Fruit fly (Drosophila melanogaster) whole organism, embryonic: ENCODE data around the gene nudE.
A peak's percentile ranks its signal among the peaks of the same experiment; 100 is the strongest.

Source experiments
- CG1024 ChIP-seq: fragments of 200-800 bp; sonication (Bioruptor generic); IDR thresholded peaks from 2 replicates; pipeline ENCODE4 v1.3.6; 2022; ENCODE audit warnings: missing biosample characterization, missing genetic modification characterization
- CG10565 ChIP-seq: fragments of 200-800 bp; sonication (Bioruptor generic); optimal IDR thresholded peaks from 3 replicates; lab custom pipeline; 2016; ENCODE audit warnings: missing biosample characterization, mild to moderate bottlenecking, missing genetic modification characterization
- CG17912 ChIP-seq: fragments of 200-800 bp; sonication (Bioruptor generic); optimal IDR thresholded peaks from 2 replicates; lab custom pipeline; 2018; ENCODE audit warnings: missing biosample characterization, mild to moderate bottlenecking, missing genetic modification characterization
- CG18011 ChIP-seq: fragments of 200-800 bp; sonication (Bioruptor generic); optimal IDR thresholded peaks from 2 replicates; lab custom pipeline; 2017; ENCODE audit warnings: missing biosample characterization, missing genetic modification characterization, mild to moderate bottlenecking, moderate library complexity, missing genotype
- CG18262 ChIP-seq: fragments of 200-800 bp; optimal IDR thresholded peaks from 3 replicates; lab custom pipeline; 2019; ENCODE audit warnings: missing biosample characterization, mild to moderate bottlenecking, missing genetic modification characterization, moderate library complexity
- CG31224 ChIP-seq: fragments of 200-800 bp; sonication (Bioruptor generic); IDR thresholded peaks from 2 replicates; pipeline ENCODE4 v1.3.6; 2022; ENCODE audit warnings: missing biosample characterization, missing genetic modification characterization
- CG32772 ChIP-seq: fragments of 200-800 bp; sonication (Bioruptor generic); IDR thresholded peaks from 2 replicates; pipeline ENCODE4 v1.3.6; 2022; ENCODE audit warnings: missing biosample characterization, missing genetic modification characterization
- CG33557 ChIP-seq: fragments of 200-800 bp; sonication (Bioruptor generic); optimal IDR thresholded peaks from 2 replicates; lab custom pipeline; 2019; ENCODE audit warnings: missing biosample characterization, mild to moderate bottlenecking, missing genetic modification characterization, moderate library complexity
- CG34224 ChIP-seq: fragments of 200-800 bp; sonication (Bioruptor generic); IDR thresholded peaks from 3 replicates; pipeline ENCODE4 v1.3.6; 2022; ENCODE audit warnings: missing biosample characterization, missing genetic modification characterization; ENCODE audit not compliant: partially characterized antibody
- CG42726 ChIP-seq: fragments of 200-800 bp; sonication (Bioruptor generic); IDR thresholded peaks from 2 replicates; pipeline ENCODE4 v1.3.6; 2022; ENCODE audit warnings: missing biosample characterization, missing genetic modification characterization; ENCODE audit not compliant: partially characterized antibody
- CG7357 ChIP-seq: fragments of 200-800 bp; sonication (Bioruptor generic); IDR thresholded peaks from 3 replicates; pipeline ENCODE4 v1.3.6; 2022; ENCODE audit warnings: missing biosample characterization, missing genetic modification characterization
- Deaf1 ChIP-seq: fragments of 200-800 bp; optimal IDR thresholded peaks from 3 replicates; lab custom pipeline; 2019; ENCODE audit warnings: missing biosample characterization, mild to moderate bottlenecking, missing genetic modification characterization, moderate library complexity
- Dll ChIP-seq: fragments of 200-800 bp; sonication (Bioruptor generic); IDR thresholded peaks from 4 replicates; pipeline ENCODE4 v1.3.6; 2022; ENCODE audit warnings: missing biosample characterization, missing genetic modification characterization; ENCODE audit not compliant: partially characterized antibody
- Dref ChIP-seq: fragments of 200-800 bp; sonication (Bioruptor generic); IDR thresholded peaks from 2 replicates; pipeline ENCODE4 v1.3.6; 2022; ENCODE audit warnings: missing biosample characterization, missing genetic modification characterization
- Ets65A ChIP-seq: fragments of 200-800 bp; sonication (Bioruptor generic); peaks from one replicate; lab custom pipeline; 2016; ENCODE audit warnings: missing biosample characterization, missing genetic modification characterization
- Fer3 ChIP-seq: fragments of 200-800 bp; sonication (Bioruptor generic); optimal IDR thresholded peaks from 2 replicates; lab custom pipeline; 2018; ENCODE audit warnings: missing biosample characterization, mild to moderate bottlenecking, missing genetic modification characterization, moderate library complexity
- HLH54F ChIP-seq: fragments of 200-800 bp; sonication (Bioruptor generic); optimal IDR thresholded peaks from 3 replicates; lab custom pipeline; 2016; ENCODE audit warnings: missing biosample characterization, missing genetic modification characterization
- HmgD ChIP-seq: fragments of 200-800 bp; sonication (Bioruptor generic); optimal IDR thresholded peaks from 3 replicates; lab custom pipeline; 2016; ENCODE audit warnings: missing biosample characterization, missing genetic modification characterization
- Kr ChIP-seq: fragments of 200-800 bp; sonication (Bioruptor generic); optimal IDR thresholded peaks from 2 replicates; lab custom pipeline; 2017; ENCODE audit warnings: missing biosample characterization, mild to moderate bottlenecking, missing genetic modification characterization
- Med ChIP-seq: fragments of 200-800 bp; sonication (Bioruptor generic); peaks from one replicate; lab custom pipeline; 2016; ENCODE audit warnings: missing biosample characterization, missing genetic modification characterization, mild to moderate bottlenecking, inconsistent platforms, moderate library complexity
- Mes4 ChIP-seq: fragments of 200-800 bp; sonication (Bioruptor generic); optimal IDR thresholded peaks from 2 replicates; lab custom pipeline; 2016; ENCODE audit warnings: missing biosample characterization, missing genetic modification characterization
- NC2β ChIP-seq: fragments of 200-800 bp; sonication (Bioruptor generic); optimal IDR thresholded peaks from 2 replicates; lab custom pipeline; 2016; ENCODE audit warnings: missing biosample characterization, missing genetic modification characterization
- NFAT ChIP-seq: fragments of 200-800 bp; sonication (Bioruptor generic); IDR thresholded peaks from 2 replicates; pipeline ENCODE4 v1.3.6; 2022; ENCODE audit warnings: missing biosample characterization, missing genetic modification characterization
- NfI ChIP-seq: fragments of 200-800 bp; sonication (Bioruptor generic); optimal IDR thresholded peaks from 3 replicates; lab custom pipeline; 2018; ENCODE audit warnings: missing biosample characterization, mild to moderate bottlenecking, missing genetic modification characterization, moderate library complexity
- Six4 ChIP-seq: fragments of 200-800 bp; sonication (Bioruptor generic); optimal IDR thresholded peaks from 2 replicates; lab custom pipeline; 2016; ENCODE audit warnings: missing biosample characterization, missing genetic modification characterization
- ab ChIP-seq: fragments of 200-800 bp; sonication (Bioruptor generic); optimal IDR thresholded peaks from 2 replicates; lab custom pipeline; 2016; ENCODE audit warnings: missing biosample characterization, missing genetic modification characterization
- ara ChIP-seq: fragments of 200-800 bp; sonication (Bioruptor generic); IDR thresholded peaks from 2 replicates; pipeline ENCODE4 v1.3.6; 2022; ENCODE audit warnings: missing biosample characterization, missing genetic modification characterization
- az2 ChIP-seq: fragments of 200-800 bp; sonication (Bioruptor generic); optimal IDR thresholded peaks from 3 replicates; lab custom pipeline; 2016; ENCODE audit warnings: missing biosample characterization, missing genetic modification characterization
- bigmax ChIP-seq: fragments of 200-800 bp; sonication (Bioruptor generic); optimal IDR thresholded peaks from 2 replicates; lab custom pipeline; 2018; ENCODE audit warnings: missing biosample characterization, mild to moderate bottlenecking, missing genetic modification characterization
- chinmo ChIP-seq: fragments of 200-800 bp; sonication (Bioruptor generic); IDR thresholded peaks from 4 replicates; pipeline ENCODE4 v1.3.6; 2022; ENCODE audit warnings: missing biosample characterization, missing genetic modification characterization; ENCODE audit not compliant: partially characterized antibody
- corto ChIP-seq: fragments of 200-800 bp; sonication (Bioruptor generic); optimal IDR thresholded peaks from 2 replicates; lab custom pipeline; 2016; ENCODE audit warnings: missing biosample characterization, mild to moderate bottlenecking, missing genetic modification characterization, moderate library complexity
- eve ChIP-seq, 2 experiments: fragments of >200 bp; optimal IDR thresholded peaks; 2 replicates each; lab custom pipeline; 2017; ENCODE audit warnings: missing biosample characterization in 2 of 2, missing genetic modification characterization in 2 of 2
- ewg ChIP-seq: fragments of 200-800 bp; sonication (Bioruptor generic); optimal IDR thresholded peaks from 3 replicates; lab custom pipeline; 2017; ENCODE audit warnings: mild to moderate bottlenecking, missing biosample characterization, missing genetic modification reagents, missing genetic modification characterization
- fd96Cb ChIP-seq: fragments of 200-800 bp; sonication (Bioruptor generic); optimal IDR thresholded peaks from 2 replicates; lab custom pipeline; 2018; ENCODE audit warnings: missing biosample characterization, mild to moderate bottlenecking, missing genetic modification characterization, moderate library complexity
- hkb ChIP-seq, 2 experiments: fragments of 200-800 bp in 1 of 2; fragments of >200 bp in 1 of 2; sonication (Bioruptor generic) in 1 of 2; IDR thresholded peaks in 1 of 2; optimal IDR thresholded peaks in 1 of 2; 2 replicates each; pipeline versions ENCODE4 v1.3.6 to Lab custom; 2017 to 2022; ENCODE audit warnings: missing biosample characterization in 1 of 2, missing genetic modification characterization in 1 of 2
- ind ChIP-seq: fragments of 200-800 bp; sonication (Bioruptor generic); optimal IDR thresholded peaks from 3 replicates; lab custom pipeline; 2016; ENCODE audit warnings: missing biosample characterization, missing genetic modification characterization
- inv ChIP-seq: fragments of 200-800 bp; sonication (Bioruptor generic); IDR thresholded peaks from 2 replicates; pipeline ENCODE4 v1.3.6; 2022; ENCODE audit warnings: missing biosample characterization, missing genetic modification characterization; ENCODE audit not compliant: partially characterized antibody
- lola ChIP-seq, 3 experiments: fragments of >200 bp in 2 of 3; fragments of 200-800 bp in 1 of 3; sonication (Bioruptor generic) in 1 of 3; optimal IDR thresholded peaks; 2 replicates each; lab custom pipeline; 2017 to 2019; ENCODE audit warnings: missing biosample characterization in 3 of 3, missing genetic modification characterization in 3 of 3, mild to moderate bottlenecking in 1 of 3, moderate library complexity in 1 of 3
- nom ChIP-seq: fragments of 200-800 bp; sonication (Bioruptor generic); optimal IDR thresholded peaks from 2 replicates; lab custom pipeline; 2017; ENCODE audit warnings: missing biosample characterization, missing genetic modification characterization, mild to moderate bottlenecking, moderate library complexity, missing genetic modification reagents
- phol ChIP-seq: fragments of 200-800 bp; sonication (Bioruptor generic); optimal IDR thresholded peaks from 3 replicates; lab custom pipeline; 2018; ENCODE audit warnings: missing biosample characterization, mild to moderate bottlenecking, missing genetic modification characterization, moderate library complexity
- ro ChIP-seq: fragments of 200-800 bp; sonication (Bioruptor generic); IDR thresholded peaks from 2 replicates; pipeline ENCODE4 v1.3.6; 2022; ENCODE audit warnings: missing biosample characterization, missing genetic modification characterization
- slou ChIP-seq: fragments of 200-800 bp; sonication (Bioruptor generic); optimal IDR thresholded peaks from 3 replicates; lab custom pipeline; 2016; ENCODE audit warnings: missing biosample characterization, missing genetic modification characterization
- sr ChIP-seq: fragments of 200-800 bp; sonication (Bioruptor generic); IDR thresholded peaks from 3 replicates; pipeline ENCODE4 v1.3.6; 2022; ENCODE audit warnings: missing biosample characterization, missing genetic modification characterization
- stwl ChIP-seq: fragments of 200-800 bp; sonication (Bioruptor generic); optimal IDR thresholded peaks from 3 replicates; lab custom pipeline; 2018; ENCODE audit warnings: missing biosample characterization, mild to moderate bottlenecking, missing genetic modification characterization, moderate library complexity
- tio ChIP-seq: fragments of 200-800 bp; sonication (Bioruptor generic); optimal IDR thresholded peaks from 2 replicates; lab custom pipeline; 2017; ENCODE audit warnings: missing biosample characterization, missing genetic modification characterization, inconsistent platforms
- toy ChIP-seq: fragments of 200-800 bp; sonication (Bioruptor generic); IDR thresholded peaks from 2 replicates; pipeline ENCODE4 v1.3.6; 2022; ENCODE audit warnings: missing biosample characterization, missing genetic modification characterization
- ttk ChIP-seq: fragments of 200-800 bp; sonication (Bioruptor generic); IDR thresholded peaks from 2 replicates; pipeline ENCODE4 v2.1.2; 2022; ENCODE audit warnings: missing biosample characterization, missing genetic modification characterization
- vnd ChIP-seq: fragments of 200-800 bp; sonication (Bioruptor generic); IDR thresholded peaks from 3 replicates; pipeline ENCODE4 v1.3.6; 2022; ENCODE audit warnings: missing biosample characterization, missing genetic modification characterization; ENCODE audit not compliant: partially characterized antibody
- vvl ChIP-seq: fragments of 200-800 bp; sonication (Bioruptor generic); IDR thresholded peaks from 2 replicates; pipeline ENCODE4 v1.3.6; 2022; ENCODE audit warnings: missing biosample characterization, missing genetic modification characterization
- zfh1 ChIP-seq: fragments of 200-800 bp; sonication (Bioruptor generic); IDR thresholded peaks from 3 replicates; pipeline ENCODE4 v1.3.6; 2022; ENCODE audit warnings: missing biosample characterization, missing genetic modification characterization

Gene nudE

dm6 chr3L:9853140-9853746 lies 45.8 kb upstream of the nudE start:
- 0 out of 2 replicates have a peak, but pooled peaks have one; percentile 12 for TF ChIP-seq CG42726 (GFP tag; lab: Robert Waterston, UW)
- TF ChIP-seq CG18262 (tag; lab: Kevin White, UChicago) = no peak
- no peak for TF ChIP-seq ewg (GFP tag; lab: Kevin White, UChicago)
- TF ChIP-seq hkb (optimal IDR thresholded peaks at IDR 0.05; lab: Kevin White, UChicago) = no peak
- TF ChIP-seq hkb (GFP tag; IDR thresholded peaks at IDR 0.05; lab: Robert Waterston, UW) = 0 out of 2 replicates have a peak, but pooled peaks have one; percentile 31
- no peak for TF ChIP-seq CG33557
- no peak for TF ChIP-seq Dref (GFP tag; lab: Robert Waterston, UW)
- TF ChIP-seq fd96Cb (tag; lab: Kevin White, UChicago) = no peak
- TF ChIP-seq NC2β (GFP tag; lab: Kevin White, UChicago) = no peak
- peak; percentile 46 for TF ChIP-seq nom (GFP tag; lab: Kevin White, UChicago)
- TF ChIP-seq eve (GFP tag; optimal IDR thresholded peaks at IDR 0.05; lab: Kevin White, UChicago) = peak in 1 of 2 experiments; percentile 71
- no peak for TF ChIP-seq NFAT (GFP tag; lab: Robert Waterston, UW)
- TF ChIP-seq chinmo (GFP tag; lab: Robert Waterston, UW) = no peak
- TF ChIP-seq CG17912 = no peak
- no peak for TF ChIP-seq phol (tag; lab: Kevin White, UChicago)
- TF ChIP-seq vnd (GFP tag; lab: Robert Waterston, UW) = no peak
- no peak for TF ChIP-seq ro
- TF ChIP-seq slou (GFP tag; lab: Kevin White, UChicago) = no peak
- TF ChIP-seq stwl (tag; lab: Kevin White, UChicago) = no peak
- no peak for TF ChIP-seq bigmax (GFP tag; lab: Kevin White, UChicago)
- no peak for TF ChIP-seq Deaf1
- TF ChIP-seq CG7357 (GFP tag; lab: Robert Waterston, UW) = no peak
- no peak for TF ChIP-seq zfh1 (GFP tag; lab: Robert Waterston, UW)
- no peak for TF ChIP-seq corto
- TF ChIP-seq Six4 (GFP tag; lab: Kevin White, UChicago) = no peak
- TF ChIP-seq CG10565 (GFP tag; lab: Kevin White, UChicago) = no peak
- peak; percentile 47 for TF ChIP-seq Kr (GFP tag; lab: Kevin White, UChicago)
- no peak for TF ChIP-seq Fer3 (tag; lab: Kevin White, UChicago)
- TF ChIP-seq HLH54F (GFP tag; lab: Kevin White, UChicago) = no peak
- no peak for TF ChIP-seq tio
- TF ChIP-seq ara (GFP tag; lab: Robert Waterston, UW) = no peak
- no peak for TF ChIP-seq CG1024 (GFP tag; lab: Robert Waterston, UW)
- TF ChIP-seq Mes4 (GFP tag; lab: Kevin White, UChicago) = no peak
- TF ChIP-seq NfI = no peak
- no peak for TF ChIP-seq CG34224 (GFP tag; lab: Robert Waterston, UW)
- no peak for TF ChIP-seq toy
- no peak for TF ChIP-seq az2 (GFP tag; lab: Kevin White, UChicago)
- TF ChIP-seq Ets65A (GFP tag; lab: Kevin White, UChicago) = peak; percentile 80
- TF ChIP-seq Dll (GFP tag; lab: Robert Waterston, UW) = no peak
- peak; percentile 20 for TF ChIP-seq Med
- no peak for TF ChIP-seq lola (GFP tag; optimal IDR thresholded peaks at IDR 0.05; lab: Kevin White, UChicago)
- TF ChIP-seq CG32772 (GFP tag; lab: Robert Waterston, UW) = no peak
- no peak for TF ChIP-seq ttk
- no peak for TF ChIP-seq CG18011 (GFP tag; lab: Kevin White, UChicago)
- no peak for TF ChIP-seq HmgD
- TF ChIP-seq inv (GFP tag; lab: Robert Waterston, UW) = no peak
- TF ChIP-seq vvl = no peak
- TF ChIP-seq ind (GFP tag; lab: Kevin White, UChicago) = no peak
- TF ChIP-seq sr (GFP tag; lab: Robert Waterston, UW) = no peak
- no peak for TF ChIP-seq CG31224 (GFP tag; lab: Robert Waterston, UW)
- TF ChIP-seq ab (GFP tag; lab: Kevin White, UChicago) = no peak
